Fruit fly (Drosophila melanogaster): ENCODE data around the gene Grl40a.

dm6 chr2L:22070844-22071243, 33.2 kb downstream of the Grl40a start, which contains the start of gene tplus3a:
- no peak for TF ChIP-seq Mnt (GFP tag; optimal IDR thresholded peaks at IDR 0.05)
- TF ChIP-seq bab1 (GFP tag; optimal IDR thresholded peaks at IDR 0.05) = no peak

All from whole organism, adult.